Fruit fly (Drosophila melanogaster): Measurements from ENCODE around the gene CG33654.

- TF ChIP-seq cyc (GFP tag; optimal IDR thresholded peaks at IDR 0.05): no peak
- TF ChIP-seq Blimp-1 (GFP tag; optimal IDR thresholded peaks at IDR 0.05): no peak
- no peak for TF ChIP-seq Eip75B (GFP tag; optimal IDR thresholded peaks at IDR 0.05)
- no peak for TF ChIP-seq svp (GFP tag)
- TF ChIP-seq Hr38 (GFP tag; optimal IDR thresholded peaks at IDR 0.05): no peak
- no peak for TF ChIP-seq Lpt (GFP tag; optimal IDR thresholded peaks at IDR 0.05)
- no peak for TF ChIP-seq CG3032 (tag; optimal IDR thresholded peaks at IDR 0.05)
- TF ChIP-seq Hr4 (GFP tag; optimal IDR thresholded peaks at IDR 0.05): no peak
These were observed 12.9 kb downstream of the CG33654 start, which contains the start of gene CG16790 for dm6 chr3R:9570114-9570513.

Data from whole organism, prepupa.